Worm (Caenorhabditis elegans): ENCODE data around the gene cutl-1.

cutl-1 gene

ce11 chrV:13423608-13424007, 17.7 kb upstream of the cutl-1 start, which contains the start of gene srv-10 (continued):
- TF ChIP-seq F55B11.4 (tag; optimal IDR thresholded peaks at IDR 0.05; ENCODE audit: borderline replicate concordance, insufficient read depth) = no peak

ce11 chrV:13423045-13423444, 17.1 kb upstream of the cutl-1 start, which contains the start of gene srv-9:
TSS of gene srv-9 (minus strand) at chrV:13423145.
- TF ChIP-seq F57A8.1 (GFP tag; optimal IDR thresholded peaks at IDR 0.05) = no peak
- no peak for TF ChIP-seq pbrm-1 (GFP tag; IDR thresholded peaks at IDR 0.05)
- no peak for TF ChIP-seq dpff-1 (tag; optimal IDR thresholded peaks at IDR 0.05)
- TF ChIP-seq F52B5.7 (tag; optimal IDR thresholded peaks at IDR 0.05) = no peak
- no peak for TF ChIP-seq attf-5 (GFP tag; optimal IDR thresholded peaks at IDR 0.05)
- TF ChIP-seq mcd-1 (GFP tag; IDR thresholded peaks at IDR 0.05) = no peak
- TF ChIP-seq ceh-27 (GFP tag; optimal IDR thresholded peaks at IDR 0.05) = no peak
- TF ChIP-seq ets-4 (GFP tag; optimal IDR thresholded peaks at IDR 0.05) = no peak
- no peak for TF ChIP-seq F23B12.7 (tag; optimal IDR thresholded peaks at IDR 0.05; ENCODE audit: insufficient read depth)
- no peak for TF ChIP-seq Y79H2A.3 (GFP tag; conservative IDR thresholded peaks at IDR 0.05)
- no peak for TF ChIP-seq unc-130 (GFP tag; optimal IDR thresholded peaks at IDR 0.05)
- no peak for TF ChIP-seq madf-8 (GFP tag; conservative IDR thresholded peaks at IDR 0.05)
- no peak for TF ChIP-seq ztf-22 (GFP tag; optimal IDR thresholded peaks at IDR 0.05)
- TF ChIP-seq nfya-1 (tag; optimal IDR thresholded peaks at IDR 0.05; ENCODE audit: borderline replicate concordance, insufficient read depth) = no peak
- TF ChIP-seq dpl-1 (GFP tag; optimal IDR thresholded peaks at IDR 0.05) = no peak
- no peak for TF ChIP-seq egl-18 (GFP tag; IDR thresholded peaks at IDR 0.05)
- TF ChIP-seq xnd-1 (tag; optimal IDR thresholded peaks at IDR 0.05) = no peak

DNA sequence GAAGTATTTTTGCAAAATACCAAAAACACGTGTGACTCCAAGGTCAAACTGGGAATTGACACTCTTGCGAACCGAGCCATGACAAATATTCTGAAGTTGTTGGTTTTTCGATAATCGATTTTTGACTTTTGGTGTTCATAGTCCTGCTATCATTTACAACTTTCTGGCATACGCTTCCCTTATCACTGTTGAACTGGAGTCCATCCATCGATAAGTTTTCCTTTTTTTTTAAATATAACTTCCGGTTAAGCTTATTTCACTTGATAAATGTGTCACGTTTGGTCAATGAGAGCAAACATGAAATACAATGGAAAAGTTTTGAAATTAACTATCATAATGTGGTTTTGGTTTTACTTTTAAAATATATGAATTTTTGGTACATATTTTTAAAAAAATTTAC, 15.8 kb upstream of the cutl-1 start:
- TF ChIP-seq F55B11.4 (tag; optimal IDR thresholded peaks at IDR 0.05; ENCODE audit: borderline replicate concordance, insufficient read depth) = no peak
- TF ChIP-seq ceh-27 (GFP tag; optimal IDR thresholded peaks at IDR 0.05) = no peak
- TF ChIP-seq T07F8.4 (tag; optimal IDR thresholded peaks at IDR 0.05) = no peak
- no peak for TF ChIP-seq unc-130 (GFP tag; optimal IDR thresholded peaks at IDR 0.05)
- TF ChIP-seq lin-54 (GFP tag; optimal IDR thresholded peaks at IDR 0.05) = no peak
- no peak for TF ChIP-seq aptf-2 (GFP tag; conservative IDR thresholded peaks at IDR 0.05)
- TF ChIP-seq nhr-80 (tag; optimal IDR thresholded peaks at IDR 0.05) = peak; percentile 86

DNA sequence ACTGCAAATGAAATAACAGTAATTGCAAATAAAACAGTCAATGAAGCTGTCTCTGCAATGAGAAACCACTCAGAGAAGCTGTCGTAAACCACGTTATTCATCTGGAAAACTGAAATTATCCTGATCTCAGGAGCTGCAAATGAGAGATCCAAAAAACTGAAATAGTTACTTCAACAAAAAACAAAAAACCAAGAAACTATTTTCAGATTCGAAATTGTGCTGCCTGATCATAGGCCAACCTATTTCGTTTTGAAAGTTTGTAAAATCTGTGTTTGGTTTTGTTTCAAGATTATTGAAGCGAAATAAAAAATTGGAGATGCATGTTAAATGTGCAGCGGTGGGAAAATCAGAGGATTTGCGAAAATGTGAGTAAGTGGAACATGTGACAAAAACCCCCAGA, 14.7 kb upstream of the cutl-1 start, which contains the start of gene srv-8:
Gene srv-8, minus strand, starts transcription at position 101 of the 400 bp plus-strand sequence.
- no peak for TF ChIP-seq tbp1 (GFP tag; optimal IDR thresholded peaks at IDR 0.05)
- TF ChIP-seq ceh-40 (GFP tag; IDR thresholded peaks at IDR 0.05) = no peak

DNA sequence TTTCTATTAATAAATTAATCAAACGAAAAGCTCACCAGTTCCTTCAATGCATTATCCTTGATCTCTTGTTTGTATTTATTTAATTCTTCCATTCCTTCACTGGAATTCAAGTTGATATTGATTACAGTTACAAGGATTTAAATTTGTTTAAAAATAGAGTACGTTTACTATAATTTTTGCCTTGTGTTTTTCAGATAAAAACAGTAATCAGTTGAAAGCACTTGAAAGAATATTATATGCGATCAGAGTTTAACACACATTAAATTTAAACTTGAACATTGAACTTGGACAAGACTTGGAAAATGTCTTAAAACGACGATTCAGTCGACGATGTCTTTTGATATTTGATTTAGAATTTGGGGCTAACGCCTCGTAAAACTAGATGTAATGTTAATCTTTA, 11.6 kb upstream of the cutl-1 start, which contains the start of gene F53F1.6:
Gene F53F1.6, minus strand, starts transcription at position 101 of the 400 bp plus-strand sequence.
- TF ChIP-seq atf-7 (tag; optimal IDR thresholded peaks at IDR 0.05) (no peak), ZK185.1 (tag; optimal IDR thresholded peaks at IDR 0.05; ENCODE audit: poor library complexity, severe bottlenecking) (no peak), snpc-3.4 (tag; optimal IDR thresholded peaks at IDR 0.05) (no peak), Y67H2A.10 (GFP tag; conservative IDR thresholded peaks at IDR 0.05) (no peak), lin-35 (GFP tag; optimal IDR thresholded peaks at IDR 0.05) (no peak), fkh-3 (tag; optimal IDR thresholded peaks at IDR 0.05) (no peak)

ce11 chrV:13416076-13416475, 10.2 kb upstream of the cutl-1 start:
- TF ChIP-seq F52B5.7 (tag; optimal IDR thresholded peaks at IDR 0.05) (no peak), ZK185.1 (tag; optimal IDR thresholded peaks at IDR 0.05; ENCODE audit: poor library complexity, severe bottlenecking) (no peak), lin-40 (tag; optimal IDR thresholded peaks at IDR 0.05) (no peak), ekl-4 (GFP tag; IDR thresholded peaks at IDR 0.05) (no peak), ceh-40 (GFP tag; IDR thresholded peaks at IDR 0.05) (no peak), ztf-22 (GFP tag; optimal IDR thresholded peaks at IDR 0.05) (no peak), him-1 (tag; optimal IDR thresholded peaks at IDR 0.05) (no peak), hmg-1.2 (GFP tag; IDR thresholded peaks at IDR 0.05) (no peak), lsy-27 (tag; optimal IDR thresholded peaks at IDR 0.05; ENCODE audit: borderline replicate concordance, insufficient read depth) (no peak), F55B11.4 (tag; optimal IDR thresholded peaks at IDR 0.05; ENCODE audit: borderline replicate concordance, insufficient read depth) (no peak), attf-5 (GFP tag; optimal IDR thresholded peaks at IDR 0.05) (no peak), lin-35 (GFP tag; optimal IDR thresholded peaks at IDR 0.05) (no peak), rcor-1 (GFP tag; IDR thresholded peaks at IDR 0.05) (no peak), rec-8 (tag; optimal IDR thresholded peaks at IDR 0.05) (no peak), unc-130 (GFP tag; optimal IDR thresholded peaks at IDR 0.05) (no peak), xnd-1 (tag; optimal IDR thresholded peaks at IDR 0.05) (no peak), nhr-179 (tag; optimal IDR thresholded peaks at IDR 0.05) (no peak), T07F8.4 (tag; optimal IDR thresholded peaks at IDR 0.05) (no peak)
